Worm (Caenorhabditis elegans) whole organism, mixed stage, embryonic: ENCODE measurements around the gene sluh-7.

Experiments used
- ces-1 ChIP-seq: fragments of 150-350 bp; optimal IDR thresholded peaks from 2 replicates; lab custom pipeline; 2014; ENCODE audit warnings: missing biosample characterization, missing genetic modification reagents, missing genetic modification characterization
- elt-1 ChIP-seq: sonication (generic microtip); optimal IDR thresholded peaks from 2 replicates; lab custom pipeline; 2017; ENCODE audit warnings: missing genetic modification characterization, mild to moderate bottlenecking, missing compliant biosample characterization, antibody characterized with exemption, moderate library complexity, borderline replicate concordance; ENCODE audit not compliant: insufficient read depth
- elt-3 ChIP-seq: fragments of 150-350 bp; optimal IDR thresholded peaks from 2 replicates; lab custom pipeline; 2014; ENCODE audit warnings: missing biosample characterization, missing genetic modification characterization
- lsy-2 ChIP-seq: fragments of 150-350 bp; optimal IDR thresholded peaks from 2 replicates; lab custom pipeline; 2014; ENCODE audit warnings: missing biosample characterization, missing genetic modification characterization
- mab-5 ChIP-seq: fragments of 150-350 bp; optimal IDR thresholded peaks from 2 replicates; lab custom pipeline; 2014; ENCODE audit warnings: missing biosample characterization, missing genetic modification characterization
- nhr-28 ChIP-seq: fragments of 150-350 bp; optimal IDR thresholded peaks from 2 replicates; lab custom pipeline; 2014; ENCODE audit warnings: missing biosample characterization, missing genetic modification characterization
- pha-4 ChIP-seq: fragments of 150-350 bp; optimal IDR thresholded peaks from 2 replicates; lab custom pipeline; 2018; ENCODE audit warnings: missing biosample characterization, missing genetic modification reagents, missing genetic modification characterization
- sptf-1 ChIP-seq: sonication (generic microtip); optimal IDR thresholded peaks from 2 replicates; lab custom pipeline; 2017; ENCODE audit warnings: mild to moderate bottlenecking, missing genetic modification characterization, moderate library complexity, missing compliant biosample characterization
- unc-39 ChIP-seq: fragments of 150-350 bp; optimal IDR thresholded peaks from 2 replicates; lab custom pipeline; 2014; ENCODE audit warnings: missing biosample characterization, missing genetic modification characterization
- unc-62 ChIP-seq: fragments of 150-350 bp; optimal IDR thresholded peaks from 2 replicates; lab custom pipeline; 2014; ENCODE audit warnings: missing biosample characterization, missing genetic modification reagents, missing genetic modification characterization

DNA sequence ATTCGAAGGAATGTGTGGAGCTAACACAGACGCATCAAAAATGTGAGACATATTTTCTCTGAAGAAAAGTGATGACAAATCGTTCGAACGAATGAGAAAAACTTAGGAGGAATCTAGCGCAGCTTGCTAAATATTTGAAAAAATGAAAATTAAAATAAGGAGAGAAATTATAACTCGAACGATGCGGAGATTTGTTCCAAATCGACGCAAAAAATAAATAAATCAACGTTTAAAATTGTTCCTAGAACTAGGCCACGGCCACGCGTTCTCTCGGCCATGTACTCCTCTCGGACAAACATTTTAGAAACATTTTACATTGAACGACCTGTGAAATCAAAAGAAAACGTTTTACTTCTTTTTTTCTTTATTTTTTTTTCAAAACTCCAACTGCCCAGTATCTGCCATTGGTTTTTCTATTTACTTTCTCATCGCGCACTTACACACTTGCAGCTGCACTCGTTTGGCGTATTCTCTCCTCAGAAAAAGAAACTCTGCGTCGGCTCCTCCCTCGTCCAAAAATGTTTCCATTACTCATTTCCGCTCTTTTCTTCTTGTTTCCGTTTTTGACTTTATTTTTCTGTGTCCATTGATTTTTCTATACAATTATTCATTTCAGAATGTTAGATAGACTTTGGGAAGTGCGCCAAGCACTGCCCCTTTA lies 35.4 kb downstream of the sluh-7 start, which contains the start of the genes gna-1 and B0024.13:
- no peak for TF ChIP-seq lsy-2 (tag; lab: Kevin White, UChicago)
- no peak for TF ChIP-seq elt-1 (tag; lab: Kevin White, UChicago)
- TF ChIP-seq ces-1 (GFP tag; lab: Kevin White, UChicago) = no peak
- TF ChIP-seq unc-62 (GFP tag; lab: Kevin White, UChicago) = no peak
- no peak for TF ChIP-seq nhr-28 (tag; lab: Kevin White, UChicago)
- no peak for TF ChIP-seq pha-4 (tag; lab: Kevin White, UChicago)
- no peak for TF ChIP-seq unc-39 (tag; lab: Kevin White, UChicago)
- TF ChIP-seq mab-5 (tag; lab: Kevin White, UChicago) = no peak
- TF ChIP-seq elt-3 (tag; lab: Kevin White, UChicago) = no peak
- TF ChIP-seq sptf-1 = no peak
